Fruit fly (Drosophila melanogaster) whole organism, wandering third instar larva: ENCODE measurements around the gene DnaJ-1.

Source experiments
- Abd-B ChIP-seq: fragments of >200 bp; optimal IDR thresholded peaks from 2 replicates; lab custom pipeline; 2017; ENCODE audit warnings: missing biosample characterization, missing genetic modification characterization
- CG32264 ChIP-seq: fragments of 200-800 bp; sonication (Bioruptor generic); optimal IDR thresholded peaks from 2 replicates; lab custom pipeline; 2016; ENCODE audit warnings: missing biosample characterization, missing genetic modification characterization
- CG9705 ChIP-seq: fragments of 200-800 bp; sonication (Bioruptor generic); optimal IDR thresholded peaks from 2 replicates; lab custom pipeline; 2018; ENCODE audit warnings: missing biosample characterization, mild to moderate bottlenecking, missing genetic modification characterization
- CrebA ChIP-seq: fragments of 200-800 bp; sonication (Bioruptor generic); optimal IDR thresholded peaks from 2 replicates; lab custom pipeline; 2016; ENCODE audit warnings: missing biosample characterization, mild to moderate bottlenecking, missing genetic modification characterization, borderline replicate concordance
- Dfd ChIP-seq: fragments of >200 bp; optimal IDR thresholded peaks from 2 replicates; lab custom pipeline; 2017; ENCODE audit warnings: missing biosample characterization, missing genetic modification characterization
- Dif ChIP-seq: fragments of 200-275, 200-300 bp; sonication (Bioruptor generic); optimal IDR thresholded peaks from 2 replicates; lab custom pipeline; 2018; ENCODE audit warnings: missing biosample characterization, missing genetic modification characterization; ENCODE audit not compliant: partially characterized antibody
- HLH106 ChIP-seq: fragments of 200-800 bp; optimal IDR thresholded peaks from 3 replicates; lab custom pipeline; 2019; ENCODE audit warnings: missing biosample characterization, mild to moderate bottlenecking, missing genetic modification characterization, moderate library complexity
- Hnf4 ChIP-seq: fragments of 200-800 bp; sonication (Bioruptor generic); optimal IDR thresholded peaks from 2 replicates; lab custom pipeline; 2016; ENCODE audit warnings: missing biosample characterization, mild to moderate bottlenecking, missing genetic modification characterization
- Hr78 ChIP-seq: fragments of >200 bp; optimal IDR thresholded peaks from 2 replicates; lab custom pipeline; 2017; ENCODE audit warnings: missing biosample characterization, missing genetic modification characterization
- Hr83 ChIP-seq: fragments of 200-300 bp; sonication (Bioruptor generic); optimal IDR thresholded peaks from 2 replicates; lab custom pipeline; 2016; ENCODE audit warnings: missing biosample characterization, mild to moderate bottlenecking, missing genetic modification characterization, moderate library complexity; ENCODE audit not compliant: poor library complexity, severe bottlenecking
- Jra ChIP-seq: sonication (Bioruptor generic); optimal IDR thresholded peaks from 2 replicates; lab custom pipeline; 2016; ENCODE audit warnings: missing biosample characterization, missing genetic modification characterization
- Mio ChIP-seq: sonication (Bioruptor generic); optimal IDR thresholded peaks from 2 replicates; lab custom pipeline; 2016; ENCODE audit warnings: missing biosample characterization, missing genetic modification characterization
- Myc ChIP-seq: fragments of >200 bp; optimal IDR thresholded peaks from 2 replicates; lab custom pipeline; 2017
- N ChIP-seq: fragments of >200 bp; optimal IDR thresholded peaks from 2 replicates; lab custom pipeline; 2018; ENCODE audit warnings: missing biosample characterization, missing external identifiers, missing genetic modification characterization
- OdsH ChIP-seq: fragments of 200-800 bp; sonication (Bioruptor generic); optimal IDR thresholded peaks from 2 replicates; lab custom pipeline; 2016; ENCODE audit warnings: missing biosample characterization, mild to moderate bottlenecking, missing genetic modification characterization
- Sp1 ChIP-seq: fragments of 200-800 bp; sonication (Bioruptor generic); optimal IDR thresholded peaks from 3 replicates; lab custom pipeline; 2019; ENCODE audit warnings: missing biosample characterization, mild to moderate bottlenecking, missing genetic modification characterization, moderate library complexity
- Vsx2 ChIP-seq: fragments of 200-300, 225-300 bp; sonication (Bioruptor generic); optimal IDR thresholded peaks from 2 replicates; lab custom pipeline; 2018; ENCODE audit warnings: missing biosample characterization, missing genetic modification characterization; ENCODE audit not compliant: partially characterized antibody
- br ChIP-seq: fragments of 200-800 bp; sonication (Bioruptor generic); optimal IDR thresholded peaks from 2 replicates; lab custom pipeline; 2016; ENCODE audit warnings: missing biosample characterization, missing genetic modification characterization
- brk ChIP-seq: fragments of 200-800 bp; sonication (Bioruptor generic); optimal IDR thresholded peaks from 2 replicates; lab custom pipeline; 2016; ENCODE audit warnings: missing biosample characterization, mild to moderate bottlenecking, missing genetic modification characterization
- dsf ChIP-seq: sonication (Bioruptor generic); optimal IDR thresholded peaks from 2 replicates; lab custom pipeline; 2016; ENCODE audit warnings: missing biosample characterization, missing genetic modification characterization, borderline replicate concordance
- ey ChIP-seq: fragments of 200-800 bp; sonication (Bioruptor generic); optimal IDR thresholded peaks from 2 replicates; lab custom pipeline; 2016; ENCODE audit warnings: missing biosample characterization, missing genetic modification characterization
- foxo ChIP-seq, 2 experiments: fragments of 200-800 bp; sonication (Bioruptor generic); optimal IDR thresholded peaks; 2 replicates in 1 of 2; 3 replicates in 1 of 2; lab custom pipeline; 2016 to 2017; ENCODE audit warnings: missing biosample characterization in 2 of 2, missing genetic modification characterization in 2 of 2
- fru ChIP-seq: fragments of 200-800 bp; sonication (Bioruptor generic); optimal IDR thresholded peaks from 3 replicates; lab custom pipeline; 2016; ENCODE audit warnings: missing biosample characterization, mild to moderate bottlenecking, missing genetic modification characterization
- h ChIP-seq: fragments of 200-800 bp; sonication (Bioruptor generic); optimal IDR thresholded peaks from 3 replicates; lab custom pipeline; 2016; ENCODE audit warnings: missing biosample characterization, mild to moderate bottlenecking, missing genetic modification characterization
- jim ChIP-seq: fragments of 175-275, 200-325 bp; sonication (Bioruptor generic); optimal IDR thresholded peaks from 2 replicates; lab custom pipeline; 2016; ENCODE audit warnings: missing biosample characterization, mild to moderate bottlenecking, missing genetic modification characterization
- lola ChIP-seq: fragments of >200 bp; optimal IDR thresholded peaks from 2 replicates; lab custom pipeline; 2017; ENCODE audit warnings: missing biosample characterization, missing genetic modification characterization
- pan ChIP-seq: fragments of >200 bp; optimal IDR thresholded peaks from 2 replicates; lab custom pipeline; 2017
- rgr ChIP-seq: fragments of 200-800 bp; sonication (Bioruptor generic); optimal IDR thresholded peaks from 3 replicates; lab custom pipeline; 2016; ENCODE audit warnings: missing biosample characterization, mild to moderate bottlenecking, missing genetic modification characterization
- sage ChIP-seq: fragments of 200-800 bp; sonication (Bioruptor generic); optimal IDR thresholded peaks from 2 replicates; lab custom pipeline; 2016; ENCODE audit warnings: missing biosample characterization, mild to moderate bottlenecking, missing genetic modification characterization
- sv ChIP-seq: fragments of 200-800 bp; sonication (Bioruptor generic); optimal IDR thresholded peaks from 3 replicates; lab custom pipeline; 2016; ENCODE audit warnings: missing biosample characterization, missing genetic modification characterization
- tai ChIP-seq: sonication (Bioruptor generic); optimal IDR thresholded peaks from 2 replicates; lab custom pipeline; 2016; ENCODE audit warnings: missing biosample characterization, missing genetic modification characterization

DnaJ-1 gene

dm6 chr3L:5789663-5790062, 37.7 kb upstream of the DnaJ-1 start:
- TF ChIP-seq N (GFP tag; lab: Kevin White, UChicago) (no peak), jim (GFP tag; lab: Kevin White, UChicago) (no peak), OdsH (GFP tag; lab: Kevin White, UChicago) (peak; percentile 32), tai (GFP tag; lab: Kevin White, UChicago) (no peak), lola (GFP tag; lab: Kevin White, UChicago) (no peak), Sp1 (no peak), CrebA (GFP tag; lab: Kevin White, UChicago) (no peak), foxo (GFP tag; optimal IDR thresholded peaks at IDR 0.05; lab: Kevin White, UChicago) (peak in 1 of 2 experiments; percentile 6), CG9705 (GFP tag; lab: Kevin White, UChicago) (peak; percentile 23), CG32264 (GFP tag; lab: Kevin White, UChicago) (peak; percentile 40), Hr83 (GFP tag; lab: Kevin White, UChicago) (peak; percentile 31), Hr78 (GFP tag; lab: Kevin White, UChicago) (no peak), fru (peak; percentile 30), sage (GFP tag; lab: Kevin White, UChicago) (peak; percentile 41), HLH106 (tag; lab: Kevin White, UChicago) (peak; percentile 27), Myc (lab: Kevin White, UChicago) (no peak), Jra (GFP tag; lab: Kevin White, UChicago) (no peak), Vsx2 (no peak), dsf (GFP tag; lab: Kevin White, UChicago) (peak; percentile 6), ey (GFP tag; lab: Kevin White, UChicago) (peak; percentile 42), h (no peak), pan (lab: Kevin White, UChicago) (no peak), rgr (no peak), sv (GFP tag; lab: Kevin White, UChicago) (peak; percentile 6)

- TF ChIP-seq Dfd (no peak), sv (GFP tag; lab: Kevin White, UChicago) (no peak), lola (GFP tag; lab: Kevin White, UChicago) (no peak), sage (GFP tag; lab: Kevin White, UChicago) (no peak), br (GFP tag; lab: Kevin White, UChicago) (no peak), h (no peak), HLH106 (tag; lab: Kevin White, UChicago) (no peak), Hnf4 (GFP tag; lab: Kevin White, UChicago) (no peak), rgr (no peak), foxo (GFP tag; optimal IDR thresholded peaks at IDR 0.05; lab: Kevin White, UChicago) (no peak), Vsx2 (no peak), Hr78 (GFP tag; lab: Kevin White, UChicago) (no peak), Mio (GFP tag; lab: Kevin White, UChicago) (no peak), Abd-B (GFP tag; lab: Kevin White, UChicago) (no peak), Dif (no peak), brk (GFP tag; lab: Kevin White, UChicago) (no peak), Myc (lab: Kevin White, UChicago) (no peak), N (GFP tag; lab: Kevin White, UChicago) (no peak), dsf (GFP tag; lab: Kevin White, UChicago) (no peak), pan (lab: Kevin White, UChicago) (no peak)
Measured at dm6 chr3L:5788823-5789222, 36.8 kb upstream of the DnaJ-1 start.

dm6 chr3L:5787476-5787875, 35.5 kb upstream of the DnaJ-1 start:
- TF ChIP-seq Vsx2: no peak
- no peak for TF ChIP-seq Hr83 (GFP tag; lab: Kevin White, UChicago)
- no peak for TF ChIP-seq jim (GFP tag; lab: Kevin White, UChicago)
- no peak for TF ChIP-seq Sp1
- no peak for TF ChIP-seq rgr
- no peak for TF ChIP-seq foxo (GFP tag; optimal IDR thresholded peaks at IDR 0.05; lab: Kevin White, UChicago)
- TF ChIP-seq tai (GFP tag; lab: Kevin White, UChicago): no peak
- no peak for TF ChIP-seq Dfd

dm6 chr3L:5786604-5787003, 34.6 kb upstream of the DnaJ-1 start, which contains the start of gene Cralbp:
TSS of gene Cralbp (minus strand) at chr3L:5786718.
- TF ChIP-seq sv (GFP tag; lab: Kevin White, UChicago): no peak
- TF ChIP-seq lola (GFP tag; lab: Kevin White, UChicago): no peak
